Fruit fly (Drosophila melanogaster) whole organism, embryonic: ENCODE measurements around the gene Sam-S.

Experiments
- BtbVII ChIP-seq: fragments of 200-800 bp; sonication (Bioruptor generic); optimal IDR thresholded peaks from 3 replicates; lab custom pipeline; 2017; ENCODE audit warnings: missing biosample characterization, mild to moderate bottlenecking, missing genetic modification characterization
- CG10274 ChIP-seq: fragments of 200-800 bp; sonication (Bioruptor generic); optimal IDR thresholded peaks from 3 replicates; lab custom pipeline; 2017; ENCODE audit warnings: missing biosample characterization, mild to moderate bottlenecking, missing genetic modification characterization
- CG13894 ChIP-seq: fragments of 200-800 bp; sonication (Bioruptor generic); optimal IDR thresholded peaks from 3 replicates; lab custom pipeline; 2018; ENCODE audit warnings: missing biosample characterization, mild to moderate bottlenecking, missing genetic modification characterization, moderate library complexity
- CG14860 ChIP-seq: fragments of 200-800 bp; sonication (Bioruptor generic); IDR thresholded peaks from 3 replicates; pipeline ENCODE4 v1.3.6; 2022; ENCODE audit warnings: missing biosample characterization, missing genetic modification characterization; ENCODE audit not compliant: partially characterized antibody
- CG15514 ChIP-seq: fragments of 200-800 bp; sonication (Bioruptor generic); optimal IDR thresholded peaks from 3 replicates; lab custom pipeline; 2017; ENCODE audit warnings: missing biosample characterization, missing genetic modification characterization, mild to moderate bottlenecking, moderate library complexity, missing genetic modification reagents
- CG2129 ChIP-seq: fragments of 200-800 bp; sonication (Bioruptor generic); IDR thresholded peaks from 2 replicates; pipeline ENCODE4 v1.3.6; 2022; ENCODE audit warnings: missing biosample characterization, missing genetic modification characterization; ENCODE audit not compliant: partially characterized antibody
- CG3065 ChIP-seq: fragments of 200-800 bp; sonication (Bioruptor generic); optimal IDR thresholded peaks from 2 replicates; lab custom pipeline; 2016; ENCODE audit warnings: missing biosample characterization, missing genetic modification characterization
- CG3163 ChIP-seq: fragments of 200-800 bp; sonication (Bioruptor generic); optimal IDR thresholded peaks from 3 replicates; lab custom pipeline; 2016; ENCODE audit warnings: missing biosample characterization, missing genetic modification characterization
- CG32532 ChIP-seq: fragments of 200-800 bp; sonication (Bioruptor generic); IDR thresholded peaks from 2 replicates; pipeline ENCODE4 v1.3.6; 2022; ENCODE audit warnings: missing biosample characterization, missing genetic modification characterization
- CG34376 ChIP-seq: fragments of 200-800 bp; sonication (Bioruptor generic); optimal IDR thresholded peaks from 2 replicates; lab custom pipeline; 2018; ENCODE audit warnings: missing biosample characterization, mild to moderate bottlenecking, missing genetic modification characterization
- CG3838 ChIP-seq: fragments of 200-800 bp; sonication (Bioruptor generic); optimal IDR thresholded peaks from 3 replicates; lab custom pipeline; 2016; ENCODE audit warnings: missing biosample characterization, missing genetic modification characterization
- CG6689 ChIP-seq: fragments of 200-800 bp; sonication (Bioruptor generic); IDR thresholded peaks from 2 replicates; pipeline ENCODE4 v1.3.6; 2022; ENCODE audit warnings: missing biosample characterization, missing genetic modification characterization
- CG7745 ChIP-seq: fragments of 200-800 bp; sonication (Bioruptor generic); optimal IDR thresholded peaks from 2 replicates; lab custom pipeline; 2018; ENCODE audit warnings: missing biosample characterization, mild to moderate bottlenecking, missing genetic modification characterization, moderate library complexity
- CG8944 ChIP-seq: fragments of 200-800 bp; sonication (Bioruptor generic); optimal IDR thresholded peaks from 3 replicates; lab custom pipeline; 2016; ENCODE audit warnings: missing biosample characterization, missing genetic modification characterization
- CG9876 ChIP-seq: fragments of 200-800 bp; sonication (Bioruptor generic); optimal IDR thresholded peaks from 2 replicates; lab custom pipeline; 2016; ENCODE audit warnings: missing biosample characterization, missing genetic modification characterization
- Camta ChIP-seq: fragments of 200-800 bp; sonication (Bioruptor generic); optimal IDR thresholded peaks from 2 replicates; lab custom pipeline; 2016; ENCODE audit warnings: missing biosample characterization, missing genetic modification characterization
- D ChIP-seq, 2 experiments: fragments of 200-800 bp in 1 of 2; fragments of >200 bp in 1 of 2; sonication (Bioruptor generic) in 1 of 2; optimal IDR thresholded peaks; 2 replicates in 1 of 2; 3 replicates in 1 of 2; lab custom pipeline; 2017; ENCODE audit warnings: mild to moderate bottlenecking in 1 of 2, missing biosample characterization in 1 of 2, missing genetic modification characterization in 1 of 2, missing genetic modification reagents in 1 of 2
- Deaf1 ChIP-seq: fragments of 200-800 bp; optimal IDR thresholded peaks from 3 replicates; lab custom pipeline; 2019; ENCODE audit warnings: missing biosample characterization, mild to moderate bottlenecking, missing genetic modification characterization, moderate library complexity
- Ets97D ChIP-seq: fragments of 200-800 bp; sonication (Bioruptor generic); optimal IDR thresholded peaks from 3 replicates; lab custom pipeline; 2016; ENCODE audit warnings: missing biosample characterization, missing genetic modification characterization
- Fer2 ChIP-seq: fragments of 200-800 bp; sonication (Bioruptor generic); optimal IDR thresholded peaks from 2 replicates; lab custom pipeline; 2018; ENCODE audit warnings: missing biosample characterization, mild to moderate bottlenecking, missing genetic modification characterization, moderate library complexity
- NC2α ChIP-seq: fragments of 200-800 bp; sonication (Bioruptor generic); optimal IDR thresholded peaks from 2 replicates; lab custom pipeline; 2016; ENCODE audit warnings: missing biosample characterization, missing genetic modification characterization
- Trl ChIP-seq, 3 experiments: fragments of >200 bp in 2 of 3; fragments of 200-800 bp in 1 of 3; sonication (Bioruptor generic) in 1 of 3; optimal IDR thresholded peaks; 2 replicates in 1 of 3; 3 replicates in 2 of 3; lab custom pipeline; 2016 to 2017; ENCODE audit warnings: missing biosample characterization in 1 of 3, missing genetic modification characterization in 1 of 3
- Xbp1 ChIP-seq: fragments of 200-800 bp; sonication (Bioruptor generic); optimal IDR thresholded peaks from 3 replicates; lab custom pipeline; 2016; ENCODE audit warnings: missing biosample characterization, mild to moderate bottlenecking, missing genetic modification characterization
- ap ChIP-seq: fragments of 200-800 bp; sonication (Bioruptor generic); IDR thresholded peaks from 2 replicates; pipeline ENCODE4 v1.3.6; 2022; ENCODE audit warnings: missing biosample characterization, missing genetic modification characterization
- cg ChIP-seq: fragments of 200-800 bp; sonication (Bioruptor generic); optimal IDR thresholded peaks from 3 replicates; lab custom pipeline; 2019; ENCODE audit warnings: missing biosample characterization, mild to moderate bottlenecking, missing genetic modification characterization, moderate library complexity
- dimm ChIP-seq: fragments of 200-800 bp; sonication (Bioruptor generic); IDR thresholded peaks from 2 replicates; pipeline ENCODE4 v1.3.6; 2022; ENCODE audit warnings: missing biosample characterization, missing genetic modification characterization
- disco-r ChIP-seq: fragments of 200-800 bp; sonication (Bioruptor generic); optimal IDR thresholded peaks from 2 replicates; lab custom pipeline; 2016; ENCODE audit warnings: missing biosample characterization, missing genetic modification characterization
- ewg ChIP-seq: fragments of 200-800 bp; sonication (Bioruptor generic); optimal IDR thresholded peaks from 3 replicates; lab custom pipeline; 2017; ENCODE audit warnings: mild to moderate bottlenecking, missing biosample characterization, missing genetic modification reagents, missing genetic modification characterization
- eyg ChIP-seq: fragments of 200-800 bp; sonication (Bioruptor generic); optimal IDR thresholded peaks from 3 replicates; lab custom pipeline; 2016; ENCODE audit warnings: missing biosample characterization, missing genetic modification characterization
- gce ChIP-seq: fragments of 200-800 bp; sonication (Bioruptor generic); IDR thresholded peaks from 3 replicates; pipeline ENCODE4 v1.3.6; 2022; ENCODE audit warnings: missing biosample characterization, missing genetic modification characterization
- ham ChIP-seq: fragments of 200-800 bp; sonication (Bioruptor generic); IDR thresholded peaks from 2 replicates; pipeline ENCODE4 v1.3.6; 2022; ENCODE audit warnings: missing biosample characterization, missing genetic modification characterization
- kah ChIP-seq: fragments of 200-800 bp; sonication (Bioruptor generic); optimal IDR thresholded peaks from 2 replicates; lab custom pipeline; 2018; ENCODE audit warnings: missing biosample characterization, mild to moderate bottlenecking, missing genetic modification characterization
- klu ChIP-seq: fragments of 200-800 bp; sonication (Bioruptor generic); IDR thresholded peaks from 2 replicates; pipeline ENCODE4 v1.3.6; 2022; ENCODE audit warnings: missing biosample characterization, missing genetic modification characterization
- lov ChIP-seq, 2 experiments: fragments of 200-800 bp in 1 of 2; fragments of >200 bp in 1 of 2; sonication (Bioruptor generic) in 1 of 2; IDR thresholded peaks in 1 of 2; optimal IDR thresholded peaks in 1 of 2; 2 replicates in 1 of 2; 3 replicates in 1 of 2; pipeline versions ENCODE4 v1.3.6 to Lab custom; 2017 to 2022; ENCODE audit warnings: missing biosample characterization in 1 of 2, missing genetic modification characterization in 1 of 2
- luna ChIP-seq: fragments of 200-800 bp; sonication (Bioruptor generic); optimal IDR thresholded peaks from 2 replicates; lab custom pipeline; 2016; ENCODE audit warnings: missing biosample characterization, missing genetic modification characterization
- mam ChIP-seq: fragments of 200-800 bp; sonication (Bioruptor generic); optimal IDR thresholded peaks from 3 replicates; lab custom pipeline; 2016; ENCODE audit warnings: missing biosample characterization, missing genetic modification characterization
- pnt ChIP-seq: fragments of 200-800 bp; sonication (Bioruptor generic); optimal IDR thresholded peaks from 3 replicates; lab custom pipeline; 2016; ENCODE audit warnings: missing biosample characterization, missing genetic modification characterization
- repo ChIP-seq: fragments of 200-800 bp; sonication (Bioruptor generic); optimal IDR thresholded peaks from 2 replicates; lab custom pipeline; 2016; ENCODE audit warnings: missing biosample characterization, missing genetic modification characterization
- unpg ChIP-seq: fragments of 200-800 bp; sonication (Bioruptor generic); optimal IDR thresholded peaks from 3 replicates; lab custom pipeline; 2018; ENCODE audit warnings: missing biosample characterization, mild to moderate bottlenecking, missing genetic modification characterization, moderate library complexity
- wor ChIP-seq: fragments of 200-800 bp; sonication (Bioruptor generic); IDR thresholded peaks from 2 replicates; pipeline ENCODE4 v1.3.6; 2022; ENCODE audit warnings: missing biosample characterization, missing genetic modification characterization
- zf30C ChIP-seq: fragments of 200-800 bp; sonication (Bioruptor generic); optimal IDR thresholded peaks from 3 replicates; lab custom pipeline; 2018; ENCODE audit warnings: missing biosample characterization, mild to moderate bottlenecking, missing genetic modification characterization

Sam-S gene

dm6 chr2L:107476-108436, 1.1 kb downstream of the Sam-S start (continued):
- TF ChIP-seq CG13894 (tag; lab: Kevin White, UChicago) (peak; percentile 80), disco-r (no peak), eyg (GFP tag; lab: Kevin White, UChicago) (no peak), luna (GFP tag; lab: Kevin White, UChicago) (no peak), repo (GFP tag; lab: Kevin White, UChicago) (no peak), D (optimal IDR thresholded peaks at IDR 0.05; lab: Kevin White, UChicago) (no peak), D (GFP tag; optimal IDR thresholded peaks at IDR 0.05; lab: Kevin White, UChicago) (no peak), CG8944 (GFP tag; lab: Kevin White, UChicago) (no peak), CG32532 (GFP tag; lab: Robert Waterston, UW) (peak; percentile 46; the same call in 1 of the 2 replicates), Trl (optimal IDR thresholded peaks at IDR 0.05; lab: Kevin White, UChicago) (peak; percentile 87 to 95), Trl (GFP tag; optimal IDR thresholded peaks at IDR 0.05; lab: Kevin White, UChicago) (no peak), NC2α (no peak), CG14860 (GFP tag; lab: Robert Waterston, UW) (no peak), CG6689 (GFP tag; lab: Robert Waterston, UW) (no peak), pnt (GFP tag; lab: Kevin White, UChicago) (no peak), cg (GFP tag; lab: Kevin White, UChicago) (no peak), CG9876 (GFP tag; lab: Kevin White, UChicago) (no peak), CG3163 (GFP tag; lab: Kevin White, UChicago) (peak; percentile 98), ap (GFP tag; lab: Robert Waterston, UW) (no peak), CG10274 (GFP tag; lab: Kevin White, UChicago) (no peak), CG3838 (GFP tag; lab: Kevin White, UChicago) (no peak), Fer2 (tag; lab: Kevin White, UChicago) (no peak), wor (no peak), dimm (GFP tag; lab: Robert Waterston, UW) (no peak), ham (GFP tag; lab: Robert Waterston, UW) (no peak), Ets97D (GFP tag; lab: Kevin White, UChicago) (peak; percentile 24), BtbVII (GFP tag; lab: Kevin White, UChicago) (peak; percentile 59), Camta (GFP tag; lab: Kevin White, UChicago) (no peak), ewg (GFP tag; lab: Kevin White, UChicago) (no peak), mam (GFP tag; lab: Kevin White, UChicago) (no peak), CG34376 (GFP tag; lab: Kevin White, UChicago) (peak; percentile 89), Deaf1 (tag; lab: Kevin White, UChicago) (peak; percentile 54), Xbp1 (GFP tag; lab: Kevin White, UChicago) (no peak), klu (GFP tag; lab: Robert Waterston, UW) (no peak), lov (optimal IDR thresholded peaks at IDR 0.05; lab: Kevin White, UChicago) (no peak), lov (GFP tag; IDR thresholded peaks at IDR 0.05; lab: Robert Waterston, UW) (no peak), CG3065 (GFP tag; lab: Kevin White, UChicago) (no peak), CG15514 (GFP tag; lab: Kevin White, UChicago) (peak; percentile 99), CG7745 (no peak), zf30C (no peak), CG2129 (no peak), gce (GFP tag; lab: Robert Waterston, UW) (no peak), kah (GFP tag; lab: Kevin White, UChicago) (no peak), unpg (GFP tag; lab: Kevin White, UChicago) (peak; percentile 22)
